Fruit fly (Drosophila melanogaster) whole organism, embryonic: Measurements from ENCODE around the gene Ubc4.

Experiments
- CG10267 ChIP-seq: fragments of 200-800 bp; sonication (Bioruptor generic); optimal IDR thresholded peaks from 2 replicates; lab custom pipeline; 2018; ENCODE audit warnings: missing biosample characterization, mild to moderate bottlenecking, missing genetic modification characterization, moderate library complexity
- CG10366 ChIP-seq: fragments of 200-800 bp; sonication (Bioruptor generic); IDR thresholded peaks from 2 replicates; pipeline ENCODE4 v1.3.6; 2022; ENCODE audit warnings: missing biosample characterization, missing genetic modification characterization
- CG11085 ChIP-seq: fragments of 200-800 bp; sonication (Bioruptor generic); IDR thresholded peaks from 2 replicates; pipeline ENCODE4 v1.3.6; 2022; ENCODE audit warnings: missing biosample characterization, missing genetic modification characterization
- CG11247 ChIP-seq: fragments of 200-800 bp; sonication (Bioruptor generic); IDR thresholded peaks from 2 replicates; pipeline ENCODE4 v1.3.6; 2022; ENCODE audit warnings: missing biosample characterization, missing genetic modification characterization
- CG12769 ChIP-seq: fragments of 200-800 bp; sonication (Bioruptor generic); optimal IDR thresholded peaks from 2 replicates; lab custom pipeline; 2019; ENCODE audit warnings: missing biosample characterization, mild to moderate bottlenecking, missing genetic modification characterization, moderate library complexity
- CG13287 ChIP-seq: fragments of 200-800 bp; sonication (Bioruptor generic); IDR thresholded peaks from 2 replicates; pipeline ENCODE4 v1.3.6; 2022; ENCODE audit warnings: missing biosample characterization, missing genetic modification characterization; ENCODE audit not compliant: partially characterized antibody
- CG13424 ChIP-seq: fragments of 200-800 bp; sonication (Bioruptor generic); optimal IDR thresholded peaks from 2 replicates; lab custom pipeline; 2019; ENCODE audit warnings: missing biosample characterization, mild to moderate bottlenecking, missing genetic modification characterization, moderate library complexity
- CG14014 ChIP-seq: fragments of 200-800 bp; sonication (Bioruptor generic); IDR thresholded peaks from 2 replicates; pipeline ENCODE4 v1.3.6; 2022; ENCODE audit warnings: missing biosample characterization, missing genetic modification characterization
- CG14667 ChIP-seq: fragments of 200-800 bp; sonication (Bioruptor generic); IDR thresholded peaks from 2 replicates; pipeline ENCODE4 v1.3.6; 2022; ENCODE audit warnings: missing biosample characterization, missing genetic modification characterization
- CG1529 ChIP-seq: fragments of 200-800 bp; sonication (Bioruptor generic); optimal IDR thresholded peaks from 3 replicates; lab custom pipeline; 2018; ENCODE audit warnings: missing biosample characterization, missing genetic modification characterization
- CG15514 ChIP-seq: fragments of 200-800 bp; sonication (Bioruptor generic); optimal IDR thresholded peaks from 3 replicates; lab custom pipeline; 2017; ENCODE audit warnings: missing biosample characterization, missing genetic modification characterization, mild to moderate bottlenecking, moderate library complexity, missing genetic modification reagents
- CG1603 ChIP-seq: fragments of 200-800 bp; sonication (Bioruptor generic); optimal IDR thresholded peaks from 2 replicates; lab custom pipeline; 2019; ENCODE audit warnings: missing biosample characterization, mild to moderate bottlenecking, missing genetic modification characterization, moderate library complexity
- CG16779 ChIP-seq: fragments of 200-800 bp; sonication (Bioruptor generic); IDR thresholded peaks from 2 replicates; pipeline ENCODE4 v1.3.6; 2022; ENCODE audit warnings: missing biosample characterization, missing genetic modification characterization
- CG17186 ChIP-seq: fragments of 200-800 bp; sonication (Bioruptor generic); optimal IDR thresholded peaks from 3 replicates; lab custom pipeline; 2017; ENCODE audit warnings: missing biosample characterization, missing genetic modification reagents, missing genetic modification characterization
- CG17568 ChIP-seq: fragments of 200-800 bp; sonication (Bioruptor generic); optimal IDR thresholded peaks from 2 replicates; lab custom pipeline; 2018; ENCODE audit warnings: missing biosample characterization, mild to moderate bottlenecking, missing genetic modification characterization, moderate library complexity
- CG18764 ChIP-seq: fragments of 200-800 bp; sonication (Bioruptor generic); optimal IDR thresholded peaks from 3 replicates; lab custom pipeline; 2016; ENCODE audit warnings: missing biosample characterization, missing genetic modification characterization
- CG30403 ChIP-seq: fragments of 200-800 bp; sonication (Bioruptor generic); optimal IDR thresholded peaks from 3 replicates; lab custom pipeline; 2016; ENCODE audit warnings: missing biosample characterization, missing genetic modification characterization
- CG32772 ChIP-seq: fragments of 200-800 bp; sonication (Bioruptor generic); IDR thresholded peaks from 2 replicates; pipeline ENCODE4 v1.3.6; 2022; ENCODE audit warnings: missing biosample characterization, missing genetic modification characterization
- CG34224 ChIP-seq: fragments of 200-800 bp; sonication (Bioruptor generic); IDR thresholded peaks from 3 replicates; pipeline ENCODE4 v1.3.6; 2022; ENCODE audit warnings: missing biosample characterization, missing genetic modification characterization; ENCODE audit not compliant: partially characterized antibody
- CG7745 ChIP-seq: fragments of 200-800 bp; sonication (Bioruptor generic); optimal IDR thresholded peaks from 2 replicates; lab custom pipeline; 2018; ENCODE audit warnings: missing biosample characterization, mild to moderate bottlenecking, missing genetic modification characterization, moderate library complexity
- Dfd ChIP-seq, 2 experiments: fragments of >200 bp; optimal IDR thresholded peaks; 2 replicates each; lab custom pipeline; 2017; ENCODE audit warnings: missing biosample characterization in 2 of 2, missing genetic modification characterization in 2 of 2
- Dip3 ChIP-seq: fragments of 200-800 bp; sonication (Bioruptor generic); optimal IDR thresholded peaks from 3 replicates; lab custom pipeline; 2016; ENCODE audit warnings: missing biosample characterization, missing genetic modification characterization
- Fer1 ChIP-seq: fragments of 200-800 bp; sonication (Bioruptor generic); optimal IDR thresholded peaks from 2 replicates; lab custom pipeline; 2017; ENCODE audit warnings: missing biosample characterization, mild to moderate bottlenecking, missing genetic modification characterization
- Hmx ChIP-seq: fragments of 200-800 bp; sonication (Bioruptor generic); optimal IDR thresholded peaks from 2 replicates; lab custom pipeline; 2016; ENCODE audit warnings: missing biosample characterization, missing genetic modification characterization
- Hr51 ChIP-seq, 2 experiments: fragments of 200-800 bp; sonication (Bioruptor generic); optimal IDR thresholded peaks; 2 replicates in 1 of 2; 3 replicates in 1 of 2; lab custom pipeline; 2016 to 2018; ENCODE audit warnings: missing biosample characterization in 2 of 2, missing genetic modification characterization in 2 of 2, mild to moderate bottlenecking in 1 of 2, moderate library complexity in 1 of 2
- Mrtf ChIP-seq: fragments of 200-800 bp; sonication (Bioruptor generic); IDR thresholded peaks from 3 replicates; pipeline ENCODE4 v1.3.6; 2022; ENCODE audit warnings: missing biosample characterization, missing genetic modification characterization
- Nf-YA ChIP-seq: fragments of 200-800 bp; sonication (Bioruptor generic); IDR thresholded peaks from 2 replicates; pipeline ENCODE4 v1.3.6; 2022; ENCODE audit warnings: missing biosample characterization, missing genetic modification characterization
- Opbp ChIP-seq: fragments of 200-800 bp; sonication (Bioruptor generic); IDR thresholded peaks from 3 replicates; pipeline ENCODE4 v1.3.6; 2022; ENCODE audit warnings: missing biosample characterization, missing genetic modification characterization; ENCODE audit not compliant: partially characterized antibody
- Scr ChIP-seq: fragments of 200-800 bp; sonication (Bioruptor generic); IDR thresholded peaks from 2 replicates; pipeline ENCODE4 v1.3.6; 2022; ENCODE audit warnings: missing biosample characterization, missing genetic modification characterization; ENCODE audit not compliant: partially characterized antibody
- Sox102F ChIP-seq: fragments of 200-800 bp; sonication (Bioruptor generic); optimal IDR thresholded peaks from 2 replicates; lab custom pipeline; 2018; ENCODE audit warnings: missing biosample characterization, mild to moderate bottlenecking, missing genetic modification characterization, moderate library complexity
- Sry-β ChIP-seq: fragments of 200-800 bp; sonication (Bioruptor generic); optimal IDR thresholded peaks from 2 replicates; lab custom pipeline; 2018; ENCODE audit warnings: missing biosample characterization, mild to moderate bottlenecking, missing genetic modification characterization, moderate library complexity
- Sry-δ ChIP-seq: fragments of 200-800 bp; sonication (Bioruptor generic); optimal IDR thresholded peaks from 2 replicates; lab custom pipeline; 2016; ENCODE audit warnings: missing biosample characterization, missing genetic modification characterization
- Xbp1 ChIP-seq: fragments of 200-800 bp; sonication (Bioruptor generic); optimal IDR thresholded peaks from 3 replicates; lab custom pipeline; 2016; ENCODE audit warnings: missing biosample characterization, mild to moderate bottlenecking, missing genetic modification characterization
- ab ChIP-seq: fragments of 200-800 bp; sonication (Bioruptor generic); optimal IDR thresholded peaks from 2 replicates; lab custom pipeline; 2016; ENCODE audit warnings: missing biosample characterization, missing genetic modification characterization
- bab2 ChIP-seq: fragments of 200-800 bp; sonication (Bioruptor generic); optimal IDR thresholded peaks from 2 replicates; lab custom pipeline; 2016; ENCODE audit warnings: missing biosample characterization, missing genetic modification characterization
- cas ChIP-seq: fragments of 200-800 bp; sonication (Bioruptor generic); IDR thresholded peaks from 2 replicates; pipeline ENCODE4 v1.3.6; 2022; ENCODE audit warnings: missing biosample characterization, missing genetic modification characterization
- da ChIP-seq: fragments of 200-800 bp; sonication (Bioruptor generic); optimal IDR thresholded peaks from 2 replicates; lab custom pipeline; 2016; ENCODE audit warnings: missing biosample characterization, missing genetic modification characterization
- danr ChIP-seq: fragments of 200-800 bp; sonication (Bioruptor generic); IDR thresholded peaks from 2 replicates; pipeline ENCODE4 v1.3.6; 2022; ENCODE audit warnings: missing biosample characterization, missing genetic modification characterization
- dm ChIP-seq: fragments of 200-800 bp; sonication (Bioruptor generic); optimal IDR thresholded peaks from 3 replicates; lab custom pipeline; 2016; ENCODE audit warnings: missing biosample characterization, missing genetic modification characterization
- dpn ChIP-seq, 2 experiments: fragments of 200-800 bp; sonication (Bioruptor generic); optimal IDR thresholded peaks; 3 replicates each; lab custom pipeline; 2016; ENCODE audit warnings: missing biosample characterization in 2 of 2, missing genetic modification characterization in 2 of 2
- esg ChIP-seq: fragments of 200-800 bp; sonication (Bioruptor generic); conservative IDR thresholded peaks from 2 replicates; pipeline ENCODE4 v1.3.6; 2022; ENCODE audit warnings: missing biosample characterization, missing genetic modification characterization
- gsb-n ChIP-seq: fragments of 200-800 bp; sonication (Bioruptor generic); optimal IDR thresholded peaks from 3 replicates; lab custom pipeline; 2018; ENCODE audit warnings: missing biosample characterization, mild to moderate bottlenecking, missing genetic modification characterization
- kni ChIP-seq: fragments of 200-800 bp; sonication (Bioruptor generic); optimal IDR thresholded peaks from 3 replicates; lab custom pipeline; 2017; ENCODE audit warnings: mild to moderate bottlenecking, missing biosample characterization, missing genetic modification reagents, missing genetic modification characterization
- lab ChIP-seq: fragments of 200-800 bp; sonication (Bioruptor generic); optimal IDR thresholded peaks from 3 replicates; lab custom pipeline; 2017; ENCODE audit warnings: missing biosample characterization, missing genetic modification characterization, mild to moderate bottlenecking, moderate library complexity, missing genetic modification reagents
- lilli ChIP-seq: fragments of 200-800 bp; sonication (Bioruptor generic); optimal IDR thresholded peaks from 3 replicates; lab custom pipeline; 2016; ENCODE audit warnings: missing biosample characterization, missing genetic modification characterization
- luna ChIP-seq: fragments of 200-800 bp; sonication (Bioruptor generic); optimal IDR thresholded peaks from 2 replicates; lab custom pipeline; 2016; ENCODE audit warnings: missing biosample characterization, missing genetic modification characterization
- phol ChIP-seq: fragments of 200-800 bp; sonication (Bioruptor generic); optimal IDR thresholded peaks from 3 replicates; lab custom pipeline; 2018; ENCODE audit warnings: missing biosample characterization, mild to moderate bottlenecking, missing genetic modification characterization, moderate library complexity
- tgo ChIP-seq: fragments of 200-800 bp; sonication (Bioruptor generic); IDR thresholded peaks from 3 replicates; pipeline ENCODE4 v1.3.6; 2022; ENCODE audit warnings: missing biosample characterization, missing genetic modification characterization
- tna ChIP-seq: fragments of 200-800 bp; sonication (Bioruptor generic); IDR thresholded peaks from 2 replicates; pipeline ENCODE4 v1.3.6; 2022; ENCODE audit warnings: missing biosample characterization, missing genetic modification characterization; ENCODE audit not compliant: partially characterized antibody
- trem ChIP-seq: fragments of 200-800 bp; optimal IDR thresholded peaks from 3 replicates; lab custom pipeline; 2019; ENCODE audit warnings: missing biosample characterization, mild to moderate bottlenecking, missing genetic modification characterization, moderate library complexity
- unc-4 ChIP-seq: fragments of 200-800 bp; sonication (Bioruptor generic); IDR thresholded peaks from 2 replicates; pipeline ENCODE4 v1.3.6; 2022; ENCODE audit warnings: missing biosample characterization, missing genetic modification characterization; ENCODE audit not compliant: partially characterized antibody

The Ubc4 gene

DNA sequence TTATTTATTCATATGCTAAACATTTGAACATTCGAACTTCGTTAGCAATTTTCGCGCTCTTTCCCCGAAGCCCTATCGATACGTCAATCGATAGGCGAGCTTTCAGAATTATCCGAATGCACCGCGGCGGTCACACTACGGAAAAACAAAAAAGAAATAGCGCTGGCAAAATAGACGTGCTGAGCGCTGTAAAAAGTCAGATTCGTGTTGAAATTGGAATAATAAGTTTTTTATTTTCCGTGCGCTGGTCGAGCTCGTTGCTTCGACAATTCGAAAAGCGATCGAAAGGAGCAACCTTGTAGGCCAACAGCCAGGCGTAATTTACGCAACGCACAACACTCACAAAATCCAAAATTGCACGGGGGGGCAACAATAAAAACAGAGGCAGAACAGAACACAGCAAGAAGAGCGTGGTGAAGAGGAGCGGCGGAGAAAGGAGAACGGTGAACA, at the start of gene Ubc4 (continued):
- peak; percentile 90 for TF ChIP-seq unc-4 (GFP tag; lab: Robert Waterston, UW)
- TF ChIP-seq CG14014 (GFP tag; lab: Robert Waterston, UW): no peak
- no peak for TF ChIP-seq Hmx (GFP tag; lab: Kevin White, UChicago)
- no peak for TF ChIP-seq CG16779
- peak; percentile 5 for TF ChIP-seq Xbp1
- peak; percentile 91 for TF ChIP-seq CG13287 (GFP tag; lab: Robert Waterston, UW)
- TF ChIP-seq CG7745 (tag; lab: Kevin White, UChicago): no peak
- no peak for TF ChIP-seq CG11085 (GFP tag; lab: Robert Waterston, UW)
- no peak for TF ChIP-seq ab (GFP tag; lab: Kevin White, UChicago)
- TF ChIP-seq danr (GFP tag; lab: Robert Waterston, UW): no peak
- no peak for TF ChIP-seq CG14667 (GFP tag; lab: Robert Waterston, UW)
- TF ChIP-seq Hr51 (GFP tag; optimal IDR thresholded peaks at IDR 0.05; lab: Kevin White, UChicago): no peak
- peak; percentile 87 for TF ChIP-seq CG34224
- no peak for TF ChIP-seq da
- TF ChIP-seq esg (GFP tag; lab: Robert Waterston, UW): no peak
- TF ChIP-seq lab (GFP tag; lab: Kevin White, UChicago): no peak
- TF ChIP-seq dm (GFP tag; lab: Kevin White, UChicago): peak; percentile 36
- no peak for TF ChIP-seq CG30403
- no peak for TF ChIP-seq kni
- no peak for TF ChIP-seq Sox102F
- TF ChIP-seq CG1603 (tag; lab: Kevin White, UChicago): peak; percentile 56
- no peak for TF ChIP-seq CG11247
- no peak for TF ChIP-seq Dfd (GFP tag; optimal IDR thresholded peaks at IDR 0.05; lab: Kevin White, UChicago)
- peak; percentile 0 for TF ChIP-seq trem (tag; lab: Kevin White, UChicago)
- TF ChIP-seq CG17186 (GFP tag; lab: Kevin White, UChicago): no peak
- TF ChIP-seq cas (GFP tag; lab: Robert Waterston, UW): no peak
- peak in 1 of 2 experiments; percentile 2 for TF ChIP-seq dpn (GFP tag; optimal IDR thresholded peaks at IDR 0.05; lab: Kevin White, UChicago)
- TF ChIP-seq Sry-δ (GFP tag; lab: Kevin White, UChicago): peak; percentile 86
- TF ChIP-seq Scr (GFP tag; lab: Robert Waterston, UW): peak; percentile 81
- peak; percentile 4 for TF ChIP-seq Dip3
- no peak for TF ChIP-seq luna
- no peak for TF ChIP-seq CG18764 (GFP tag; lab: Kevin White, UChicago)
- TF ChIP-seq gsb-n (tag; lab: Kevin White, UChicago): no peak
- TF ChIP-seq Mrtf (GFP tag; lab: Robert Waterston, UW): 0 out of 3 replicates have a peak, but pooled peaks have one; percentile 32
- TF ChIP-seq Opbp (GFP tag; lab: Robert Waterston, UW): peak; percentile 81
- TF ChIP-seq CG10366 (GFP tag; lab: Robert Waterston, UW): no peak
- peak; percentile 4 for TF ChIP-seq Fer1 (GFP tag; lab: Kevin White, UChicago)
- no peak for TF ChIP-seq CG10267 (tag; lab: Kevin White, UChicago)
- TF ChIP-seq Nf-YA (GFP tag; lab: Robert Waterston, UW): no peak
- TF ChIP-seq CG13424 (tag; lab: Kevin White, UChicago): peak; percentile 18
- no peak for TF ChIP-seq CG1529
- peak; percentile 42 for TF ChIP-seq lilli (GFP tag; lab: Kevin White, UChicago)
- no peak for TF ChIP-seq CG17568 (GFP tag; lab: Kevin White, UChicago)
- no peak for TF ChIP-seq phol (tag; lab: Kevin White, UChicago)
- no peak for TF ChIP-seq tgo (GFP tag; lab: Robert Waterston, UW)
- TF ChIP-seq tna (GFP tag; lab: Robert Waterston, UW): peak; percentile 71
- no peak for TF ChIP-seq CG12769
- no peak for TF ChIP-seq CG32772 (GFP tag; lab: Robert Waterston, UW)
- no peak for TF ChIP-seq bab2
- peak; percentile 53 for TF ChIP-seq CG15514 (GFP tag; lab: Kevin White, UChicago)
- peak; percentile 38 for TF ChIP-seq Sry-β
